Worm (Caenorhabditis elegans): ENCODE data around the gene E01G6.1.

DNA sequence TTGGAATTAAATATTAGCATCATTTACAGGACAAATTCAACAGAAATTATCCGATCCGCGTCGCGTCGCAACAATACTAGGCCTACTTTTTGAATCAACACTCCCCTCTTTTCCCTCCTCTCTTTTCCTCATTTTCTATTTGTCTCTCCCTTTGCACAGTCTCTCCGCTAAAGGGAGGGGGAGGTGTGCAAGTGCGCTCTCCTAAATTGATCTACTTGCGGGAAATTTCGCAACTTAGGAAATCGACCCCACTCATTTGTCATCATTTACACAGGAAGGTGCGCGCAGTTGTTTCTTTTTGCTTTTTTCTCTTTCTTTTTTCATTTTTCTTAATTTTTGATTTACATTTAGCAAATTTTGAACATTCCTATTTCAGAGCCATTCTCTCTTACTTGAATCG is 22.2 kb downstream of the E01G6.1 start, which contains the start of gene C04B4.2:
- TF ChIP-seq him-1 (tag; optimal IDR thresholded peaks at IDR 0.05) (no peak), W03F9.2 (tag; optimal IDR thresholded peaks at IDR 0.05) (no peak), dao-5 (tag; optimal IDR thresholded peaks at IDR 0.05) (no peak)

Measured in whole organism, L4/young adult.